Fruit fly (Drosophila melanogaster) whole organism, wandering third instar larva: ENCODE data around the gene scrib.

ENCODE experiments used
- CG9705 ChIP-seq: fragments of 200-800 bp; sonication (Bioruptor generic); optimal IDR thresholded peaks from 2 replicates; lab custom pipeline; 2018; ENCODE audit warnings: missing biosample characterization, mild to moderate bottlenecking, missing genetic modification characterization
- Rel ChIP-seq, 2 experiments: fragments of 200-800 bp; sonication (Bioruptor generic) in 1 of 2; optimal IDR thresholded peaks; 2 replicates in 1 of 2; 3 replicates in 1 of 2; lab custom pipeline; 2016 to 2019; ENCODE audit warnings: mild to moderate bottlenecking in 2 of 2, missing biosample characterization in 2 of 2, missing genetic modification characterization in 2 of 2, moderate library complexity in 1 of 2
- psq ChIP-seq: fragments of 200-800 bp; sonication (Bioruptor generic); optimal IDR thresholded peaks from 3 replicates; lab custom pipeline; 2017; ENCODE audit warnings: missing biosample characterization, mild to moderate bottlenecking, missing genetic modification characterization, moderate library complexity

- TF ChIP-seq Rel (GFP tag; optimal IDR thresholded peaks at IDR 0.05; lab: Kevin White, UChicago) = no peak
- TF ChIP-seq Rel (tag; optimal IDR thresholded peaks at IDR 0.05; lab: Kevin White, UChicago) = peak; percentile 2
- TF ChIP-seq CG9705 (GFP tag; lab: Kevin White, UChicago) = no peak
- peak; percentile 52 for TF ChIP-seq psq (GFP tag; lab: Kevin White, UChicago)
These were observed 52.0 kb downstream of the scrib start for dm6 chr3R:26588158-26588584.
